Worm (Caenorhabditis elegans) whole organism, L3 larva: ENCODE results near the gene F59A6.3.

Experiments
- aly-2 ChIP-seq: fragments of 150-350 bp; optimal IDR thresholded peaks from 2 replicates; lab custom pipeline; 2014; ENCODE audit warnings: missing biosample characterization, missing genetic modification characterization
- ceh-28 ChIP-seq: fragments of 150-350 bp; optimal IDR thresholded peaks from 2 replicates; lab custom pipeline; 2014; ENCODE audit warnings: missing biosample characterization, missing genetic modification reagents, missing genetic modification characterization
- ceh-82 ChIP-seq: fragments of 150-350 bp; optimal IDR thresholded peaks from 2 replicates; lab custom pipeline; 2014; ENCODE audit warnings: missing biosample characterization, missing genetic modification characterization
- daf-12 ChIP-seq: fragments of 150-350 bp; optimal IDR thresholded peaks from 2 replicates; lab custom pipeline; 2014; ENCODE audit warnings: missing biosample characterization, missing genetic modification reagents, missing genetic modification characterization
- egl-5 ChIP-seq: fragments of 150-350 bp; optimal IDR thresholded peaks from 2 replicates; lab custom pipeline; 2017; ENCODE audit warnings: missing biosample characterization, missing genetic modification reagents, missing genetic modification characterization, inconsistent platforms
- elt-1 ChIP-seq: fragments of 150-350 bp; optimal IDR thresholded peaks from 2 replicates; lab custom pipeline; 2014; ENCODE audit warnings: missing biosample characterization, missing genetic modification characterization
- elt-2 ChIP-seq: sonication (generic microtip); optimal IDR thresholded peaks from 2 replicates; lab custom pipeline; 2016; ENCODE audit warnings: missing genetic modification reagents, mild to moderate bottlenecking, missing genetic modification characterization, missing compliant biosample characterization
- elt-3 ChIP-seq, 3 experiments: fragments of 150-350 bp in 1 of 3; sonication (generic microtip) in 2 of 3; optimal IDR thresholded peaks; 2 replicates in 2 of 3; 4 replicates in 1 of 3; lab custom pipeline; 2014 to 2017; ENCODE audit warnings: missing biosample characterization in 3 of 3, missing genetic modification characterization in 3 of 3
- eor-1 ChIP-seq, 2 experiments: fragments of 150-350 bp; optimal IDR thresholded peaks; 2 replicates each; lab custom pipeline; 2014 to 2018; ENCODE audit warnings: missing biosample characterization in 2 of 2, missing genetic modification characterization in 2 of 2
- fkh-10 ChIP-seq: sonication (generic microtip); optimal IDR thresholded peaks from 2 replicates; lab custom pipeline; 2017; ENCODE audit warnings: missing biosample characterization, missing genetic modification reagents, missing genetic modification characterization
- fos-1 ChIP-seq: fragments of 150-350 bp; optimal IDR thresholded peaks from 2 replicates; lab custom pipeline; 2014; ENCODE audit warnings: missing biosample characterization, missing genetic modification characterization
- hmg-11 ChIP-seq: sonication (generic microtip); optimal IDR thresholded peaks from 2 replicates; lab custom pipeline; 2016; ENCODE audit warnings: missing genetic modification characterization, missing compliant biosample characterization
- jun-1 ChIP-seq: fragments of 150-350 bp; optimal IDR thresholded peaks from 2 replicates; lab custom pipeline; 2014; ENCODE audit warnings: missing biosample characterization, missing genetic modification reagents, missing genetic modification characterization
- lin-15B ChIP-seq: fragments of 150-350 bp; optimal IDR thresholded peaks from 2 replicates; lab custom pipeline; 2014; ENCODE audit warnings: missing biosample characterization, missing genetic modification characterization
- lin-39 ChIP-seq: fragments of 150-350 bp; optimal IDR thresholded peaks from 2 replicates; lab custom pipeline; 2018; ENCODE audit warnings: missing biosample characterization, missing genetic modification reagents, missing genetic modification characterization
- lsy-12 ChIP-seq: sonication (generic microtip); optimal IDR thresholded peaks from 2 replicates; lab custom pipeline; 2016; ENCODE audit warnings: mild to moderate bottlenecking, missing genetic modification characterization, missing compliant biosample characterization
- mdl-1 ChIP-seq: fragments of 150-350 bp; optimal IDR thresholded peaks from 2 replicates; lab custom pipeline; 2014; ENCODE audit warnings: missing biosample characterization, missing genetic modification characterization
- mml-1 ChIP-seq: fragments of 150-350 bp; sonication (generic microtip); optimal IDR thresholded peaks from 3 replicates; lab custom pipeline; 2014; ENCODE audit warnings: missing biosample characterization, missing genetic modification characterization
- nfya-1 ChIP-seq: sonication (generic microtip); optimal IDR thresholded peaks from 2 replicates; lab custom pipeline; 2017; ENCODE audit warnings: missing genetic modification characterization, mild to moderate bottlenecking, missing compliant biosample characterization, antibody characterized with exemption, moderate library complexity; ENCODE audit not compliant: insufficient read depth
- nhr-23 ChIP-seq: fragments of 150-350 bp; optimal IDR thresholded peaks from 2 replicates; lab custom pipeline; 2014; ENCODE audit warnings: missing biosample characterization, missing genetic modification reagents, missing genetic modification characterization
- nhr-237 ChIP-seq: fragments of 150-350 bp; optimal IDR thresholded peaks from 2 replicates; lab custom pipeline; 2014; ENCODE audit warnings: missing biosample characterization, missing genetic modification characterization
- nhr-25 ChIP-seq: sonication (generic microtip); optimal IDR thresholded peaks from 2 replicates; lab custom pipeline; 2017; ENCODE audit warnings: missing biosample characterization, missing genetic modification characterization
- nhr-28 ChIP-seq: fragments of 150-350 bp; optimal IDR thresholded peaks from 2 replicates; lab custom pipeline; 2014; ENCODE audit warnings: missing biosample characterization, missing genetic modification characterization
- nhr-43 ChIP-seq: sonication (generic microtip); optimal IDR thresholded peaks from 2 replicates; lab custom pipeline; 2016; ENCODE audit warnings: mild to moderate bottlenecking, missing genetic modification characterization, missing compliant biosample characterization; ENCODE audit not compliant: poor library complexity, severe bottlenecking
- nhr-76 ChIP-seq: fragments of 150-350 bp; sonication (generic microtip); optimal IDR thresholded peaks from 5 replicates; lab custom pipeline; 2014; ENCODE audit warnings: missing biosample characterization, missing genetic modification characterization
- pha-4 ChIP-seq: fragments of 150-350 bp; optimal IDR thresholded peaks from 2 replicates; lab custom pipeline; 2014; ENCODE audit warnings: missing biosample characterization, missing genetic modification reagents, missing genetic modification characterization
- pqm-1 ChIP-seq: fragments of 150-350 bp; optimal IDR thresholded peaks from 2 replicates; lab custom pipeline; 2017; ENCODE audit warnings: missing biosample characterization, missing genetic modification characterization, inconsistent platforms
- sea-2 ChIP-seq: fragments of 150-350 bp; sonication (generic microtip); optimal IDR thresholded peaks from 4 replicates; lab custom pipeline; 2014; ENCODE audit warnings: missing biosample characterization, missing genetic modification reagents, missing genetic modification characterization
- skn-1 ChIP-seq: fragments of 150-350 bp; optimal IDR thresholded peaks from 2 replicates; lab custom pipeline; 2014; ENCODE audit warnings: missing biosample characterization, missing genetic modification characterization
- snpc-4 ChIP-seq: fragments of 150-350 bp; optimal IDR thresholded peaks from 2 replicates; lab custom pipeline; 2014; ENCODE audit warnings: missing biosample characterization, missing genetic modification characterization
- tbx-2 ChIP-seq: sonication (generic microtip); optimal IDR thresholded peaks from 2 replicates; lab custom pipeline; 2016; ENCODE audit warnings: mild to moderate bottlenecking, missing genetic modification characterization, missing compliant biosample characterization
- unc-39 ChIP-seq: sonication (generic microtip); optimal IDR thresholded peaks from 4 replicates; lab custom pipeline; 2017; ENCODE audit warnings: missing biosample characterization, missing genetic modification characterization
- unc-62 ChIP-seq: fragments of 150-350 bp; sonication (generic microtip); optimal IDR thresholded peaks from 4 replicates; lab custom pipeline; 2014; ENCODE audit warnings: missing biosample characterization, missing genetic modification reagents, missing genetic modification characterization
- zag-1 ChIP-seq: fragments of 150-350 bp; optimal IDR thresholded peaks from 2 replicates; lab custom pipeline; 2014; ENCODE audit warnings: missing biosample characterization, missing genetic modification characterization
- ztf-11 ChIP-seq: fragments of 150-350 bp; optimal IDR thresholded peaks from 2 replicates; lab custom pipeline; 2014; ENCODE audit warnings: missing biosample characterization, missing genetic modification characterization
- ztf-4 ChIP-seq: fragments of 150-350 bp; optimal IDR thresholded peaks from 2 replicates; lab custom pipeline; 2014; ENCODE audit warnings: missing biosample characterization, missing genetic modification characterization

Gene F59A6.3

DNA sequence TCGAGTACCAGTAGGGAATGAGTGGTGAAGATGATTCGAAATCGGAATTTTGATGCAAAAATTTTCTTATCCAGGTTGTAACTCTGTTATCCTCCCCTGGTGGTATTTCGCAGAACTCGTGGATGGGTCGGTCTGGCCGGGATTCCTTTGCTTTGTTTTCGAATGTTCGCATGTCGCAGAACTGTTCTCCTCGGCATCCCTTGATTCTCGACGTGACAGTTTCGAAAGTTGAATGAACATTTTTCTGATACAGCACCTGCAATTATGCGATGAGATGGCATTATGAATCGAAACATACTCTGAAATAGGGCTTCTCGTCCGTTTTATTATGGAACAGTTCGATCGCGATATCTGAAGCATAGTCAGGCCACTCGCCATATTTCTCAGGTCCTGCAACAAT lies 48.1 kb downstream of the F59A6.3 start:
- TF ChIP-seq elt-2 (tag; lab: Kevin White, UChicago) (peak; percentile 2), ceh-28 (tag; lab: Kevin White, UChicago) (no peak)

DNA sequence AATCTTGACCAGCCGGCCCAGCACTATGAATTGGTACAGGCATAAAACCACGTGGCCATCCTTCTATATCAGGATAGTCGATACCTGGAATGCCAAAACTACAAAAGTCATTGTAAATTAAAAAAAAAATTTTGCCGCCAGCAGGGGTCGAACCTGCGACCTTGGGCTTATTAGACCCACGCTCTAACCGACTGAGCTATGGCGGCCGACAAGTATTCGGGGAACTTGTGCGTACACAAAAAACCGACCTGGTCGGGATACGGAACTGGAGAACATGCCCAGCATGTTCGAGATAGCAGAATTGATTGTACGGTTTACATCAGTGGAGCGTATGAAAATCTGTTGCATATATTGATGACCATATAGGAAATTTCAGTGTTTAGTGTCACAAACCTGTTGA lies 49.2 kb downstream of the F59A6.3 start:
- TF ChIP-seq lin-39 (tag; lab: Kevin White, UChicago) (peak; percentile 21), nhr-25 (tag; lab: Kevin White, UChicago) (peak; percentile 79), snpc-4 (tag; lab: Kevin White, UChicago) (peak; percentile 99), lsy-12 (tag; lab: Kevin White, UChicago) (peak; percentile 71), aly-2 (tag; lab: Kevin White, UChicago) (no peak), nfya-1 (tag; lab: Kevin White, UChicago) (peak; percentile 43), ceh-82 (no peak), tbx-2 (tag; lab: Kevin White, UChicago) (peak; percentile 51), fos-1 (no peak), ceh-28 (tag; lab: Kevin White, UChicago) (no peak), elt-1 (tag; lab: Kevin White, UChicago) (no peak), nhr-76 (no peak), mml-1 (tag; lab: Kevin White, UChicago) (no peak), egl-5 (peak; percentile 61), fkh-10 (GFP tag; lab: Kevin White, UChicago) (no peak), elt-2 (tag; lab: Kevin White, UChicago) (peak; percentile 90), pha-4 (tag; lab: Kevin White, UChicago) (peak; percentile 73), sea-2 (GFP tag; lab: Kevin White, UChicago) (no peak), jun-1 (tag; lab: Kevin White, UChicago) (peak; percentile 9), pqm-1 (tag; lab: Kevin White, UChicago) (peak; percentile 9), lin-15B (tag; lab: Kevin White, UChicago) (peak; percentile 37), skn-1 (tag; lab: Kevin White, UChicago) (no peak), hmg-11 (tag; lab: Kevin White, UChicago) (peak; percentile 67), nhr-28 (tag; lab: Kevin White, UChicago) (no peak), nhr-43 (tag; lab: Kevin White, UChicago) (peak; percentile 84), unc-39 (tag; lab: Kevin White, UChicago) (no peak), eor-1 (tag; optimal IDR thresholded peaks at IDR 0.05; lab: Kevin White, UChicago) (no peak), ztf-4 (tag; lab: Kevin White, UChicago) (no peak), nhr-23 (tag; lab: Kevin White, UChicago) (peak; percentile 46), zag-1 (tag; lab: Kevin White, UChicago) (no peak)

DNA sequence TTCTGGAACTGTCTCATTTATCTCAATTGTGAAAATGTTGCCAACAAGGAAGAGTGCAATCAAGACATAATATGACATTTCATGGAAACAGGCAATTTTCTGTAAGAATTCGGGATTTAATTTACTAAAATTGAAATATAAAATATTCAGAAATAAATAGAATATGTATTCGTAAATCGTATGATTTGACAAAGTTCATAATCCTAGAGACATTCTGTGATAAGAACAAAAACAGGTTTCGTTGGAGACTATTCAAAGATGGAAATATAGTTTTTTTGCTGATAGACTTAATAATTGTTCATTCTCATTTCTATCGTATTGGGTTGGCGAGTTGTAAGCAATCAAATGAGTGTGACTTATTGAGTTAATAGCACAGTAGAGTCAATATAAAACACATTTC lies 49.9 kb downstream of the F59A6.3 start, which contains the start of gene C27A2.12:
TSS of gene C27A2.12 (minus strand) at position 101 of the 400 bp plus-strand sequence.
- TF ChIP-seq egl-5 (no peak), fkh-10 (GFP tag; lab: Kevin White, UChicago) (no peak), ztf-4 (tag; lab: Kevin White, UChicago) (no peak), jun-1 (tag; lab: Kevin White, UChicago) (no peak), snpc-4 (tag; lab: Kevin White, UChicago) (no peak), elt-3 (tag; optimal IDR thresholded peaks at IDR 0.05; lab: Kevin White, UChicago) (no peak), aly-2 (tag; lab: Kevin White, UChicago) (no peak), unc-62 (GFP tag; lab: Kevin White, UChicago) (no peak), nhr-28 (tag; lab: Kevin White, UChicago) (no peak), ztf-11 (tag; lab: Kevin White, UChicago) (no peak), mdl-1 (tag; lab: Kevin White, UChicago) (no peak), mml-1 (tag; lab: Kevin White, UChicago) (no peak), fos-1 (no peak), lsy-12 (tag; lab: Kevin White, UChicago) (no peak)

DNA sequence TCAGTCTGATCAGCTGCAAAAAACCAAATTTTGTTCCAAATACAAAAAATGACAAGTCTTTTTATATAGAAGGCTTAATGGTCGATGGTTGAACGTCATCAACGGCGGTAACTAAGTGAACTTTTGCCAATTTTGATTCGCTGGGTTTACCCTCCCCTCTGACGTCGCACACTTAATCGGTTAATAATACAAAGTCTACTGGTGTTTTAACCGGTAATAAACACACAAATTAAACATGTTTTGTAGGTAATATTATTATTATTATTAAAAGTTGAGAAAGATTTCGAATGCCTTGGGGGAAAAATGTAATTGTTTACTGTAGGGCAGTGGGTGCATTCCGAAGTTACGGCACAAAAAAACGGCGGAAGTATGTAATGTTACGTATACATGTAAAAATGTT lies 52.6 kb downstream of the F59A6.3 start, which contains the start of gene pho-12:
TSS of gene pho-12 (minus strand) at position 101 of the 400 bp plus-strand sequence.
- TF ChIP-seq ceh-82 (no peak), snpc-4 (tag; lab: Kevin White, UChicago) (no peak), daf-12 (tag; lab: Kevin White, UChicago) (no peak), nhr-237 (no peak), sea-2 (GFP tag; lab: Kevin White, UChicago) (no peak), pha-4 (tag; lab: Kevin White, UChicago) (no peak)
